Worm (Caenorhabditis elegans) whole organism, L2 larva: ENCODE measurements around the gene slo-2.

Experiments used
- C34F6.9 ChIP-seq: fragments of 150-350 bp; optimal IDR thresholded peaks from 2 replicates; lab custom pipeline; 2014; ENCODE audit warnings: missing biosample characterization, missing genetic modification characterization
- F13H6.1 ChIP-seq: sonication (generic microtip); optimal IDR thresholded peaks from 2 replicates; lab custom pipeline; 2016; ENCODE audit warnings: missing genetic modification characterization, missing compliant biosample characterization
- R02D3.7 ChIP-seq: fragments of 150-350 bp; optimal IDR thresholded peaks from 2 replicates; lab custom pipeline; 2014; ENCODE audit warnings: missing biosample characterization, missing genetic modification characterization
- Y55F3AM.14 ChIP-seq: fragments of 200-800 bp; sonication (Bioruptor generic); optimal IDR thresholded peaks from 2 replicates; lab custom pipeline; 2018; ENCODE audit warnings: mild to moderate bottlenecking, missing genetic modification characterization, missing compliant biosample characterization
- blmp-1 ChIP-seq: sonication (generic microtip); optimal IDR thresholded peaks from 2 replicates; lab custom pipeline; 2017; ENCODE audit warnings: missing genetic modification characterization, mild to moderate bottlenecking, missing compliant biosample characterization, antibody characterized with exemption, moderate library complexity; ENCODE audit not compliant: insufficient read depth
- ceh-82 ChIP-seq: fragments of 150-350 bp; optimal IDR thresholded peaks from 2 replicates; lab custom pipeline; 2014; ENCODE audit warnings: missing biosample characterization, missing genetic modification characterization
- elt-3 ChIP-seq: sonication (generic microtip); optimal IDR thresholded peaks from 2 replicates; lab custom pipeline; 2017; ENCODE audit warnings: missing biosample characterization, missing genetic modification characterization
- fos-1 ChIP-seq: fragments of 150-350 bp; optimal IDR thresholded peaks from 2 replicates; lab custom pipeline; 2014; ENCODE audit warnings: missing biosample characterization, missing genetic modification characterization
- lin-39 ChIP-seq: fragments of 150-350 bp; optimal IDR thresholded peaks from 2 replicates; lab custom pipeline; 2014; ENCODE audit warnings: missing biosample characterization, missing genetic modification reagents, missing genetic modification characterization
- mab-5 ChIP-seq: fragments of 150-350 bp; optimal IDR thresholded peaks from 2 replicates; lab custom pipeline; 2014; ENCODE audit warnings: missing biosample characterization, missing genetic modification characterization
- mdl-1 ChIP-seq, 2 experiments: fragments of 150-350 bp in 1 of 2; sonication (generic microtip) in 1 of 2; optimal IDR thresholded peaks; 2 replicates each; lab custom pipeline; 2017; ENCODE audit warnings: missing biosample characterization in 2 of 2, missing genetic modification characterization in 2 of 2
- nhr-11 ChIP-seq: fragments of 150-350 bp; optimal IDR thresholded peaks from 2 replicates; lab custom pipeline; 2014; ENCODE audit warnings: missing biosample characterization, missing genetic modification characterization
- nhr-12 ChIP-seq: fragments of 150-350 bp; optimal IDR thresholded peaks from 2 replicates; lab custom pipeline; 2014; ENCODE audit warnings: missing biosample characterization, missing genetic modification characterization
- nhr-129 ChIP-seq: fragments of 150-350 bp; optimal IDR thresholded peaks from 2 replicates; lab custom pipeline; 2014; ENCODE audit warnings: missing biosample characterization, missing genetic modification characterization
- nhr-21 ChIP-seq: fragments of 150-350 bp; optimal IDR thresholded peaks from 2 replicates; lab custom pipeline; 2014; ENCODE audit warnings: missing biosample characterization, missing genetic modification characterization
- nhr-23 ChIP-seq: fragments of 150-350 bp; optimal IDR thresholded peaks from 2 replicates; lab custom pipeline; 2014; ENCODE audit warnings: missing biosample characterization, missing genetic modification reagents, missing genetic modification characterization
- skn-1 ChIP-seq: sonication (generic microtip); optimal IDR thresholded peaks from 2 replicates; lab custom pipeline; 2017; ENCODE audit warnings: missing biosample characterization, missing genetic modification characterization
- sma-9 ChIP-seq, 2 experiments: fragments of 150-350 bp in 1 of 2; sonication (generic microtip) in 1 of 2; optimal IDR thresholded peaks; 2 replicates each; lab custom pipeline; 2014 to 2016; ENCODE audit warnings: missing genetic modification characterization in 2 of 2, mild to moderate bottlenecking in 1 of 2, missing biosample characterization in 1 of 2, missing compliant biosample characterization in 1 of 2, missing genetic modification reagents in 1 of 2, moderate library complexity in 1 of 2
- unc-62 ChIP-seq: fragments of 150-350 bp; optimal IDR thresholded peaks from 2 replicates; lab custom pipeline; 2014; ENCODE audit warnings: missing biosample characterization, missing genetic modification reagents, missing genetic modification characterization
- zag-1 ChIP-seq: fragments of 150-350 bp; optimal IDR thresholded peaks from 2 replicates; lab custom pipeline; 2014; ENCODE audit warnings: missing biosample characterization, missing genetic modification characterization

The slo-2 gene

ce11 chrX:11351288-11351687 lies 54.4 kb downstream of the slo-2 start:
- TF ChIP-seq fos-1 (tag; lab: Kevin White, UChicago) (peak; percentile 50), zag-1 (tag; lab: Kevin White, UChicago) (no peak), nhr-23 (no peak)

DNA sequence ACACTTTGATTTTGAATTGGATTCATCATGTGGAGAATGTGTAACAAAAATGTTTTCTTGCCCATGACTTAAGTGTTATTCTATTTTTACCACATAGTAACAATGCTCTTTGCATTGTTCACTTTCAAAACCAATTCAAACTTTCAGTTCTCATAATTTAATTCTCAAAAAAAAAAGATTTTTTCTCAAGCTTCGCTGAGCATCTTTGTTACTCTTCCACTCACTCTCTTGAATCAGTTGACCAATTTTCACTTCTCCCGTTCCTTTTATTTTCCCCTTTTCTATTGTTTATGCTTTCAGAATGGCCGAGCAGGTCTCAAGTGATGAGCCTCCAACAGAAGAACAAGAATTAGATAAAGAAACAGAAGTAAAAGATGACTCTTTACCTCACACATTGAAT lies 59.6 kb downstream of the slo-2 start, which contains the start of gene oct-2:
TSS of gene oct-2 (plus strand) at position 301 of the 400 bp plus-strand sequence.
- TF ChIP-seq nhr-11 (tag; lab: Kevin White, UChicago) (no peak), lin-39 (tag; lab: Kevin White, UChicago) (no peak), Y55F3AM.14 (no peak), elt-3 (tag; lab: Kevin White, UChicago) (no peak), C34F6.9 (tag; lab: Kevin White, UChicago) (no peak), blmp-1 (no peak)
- TF ChIP-seq, all 48 proteins: peak for 0

DNA sequence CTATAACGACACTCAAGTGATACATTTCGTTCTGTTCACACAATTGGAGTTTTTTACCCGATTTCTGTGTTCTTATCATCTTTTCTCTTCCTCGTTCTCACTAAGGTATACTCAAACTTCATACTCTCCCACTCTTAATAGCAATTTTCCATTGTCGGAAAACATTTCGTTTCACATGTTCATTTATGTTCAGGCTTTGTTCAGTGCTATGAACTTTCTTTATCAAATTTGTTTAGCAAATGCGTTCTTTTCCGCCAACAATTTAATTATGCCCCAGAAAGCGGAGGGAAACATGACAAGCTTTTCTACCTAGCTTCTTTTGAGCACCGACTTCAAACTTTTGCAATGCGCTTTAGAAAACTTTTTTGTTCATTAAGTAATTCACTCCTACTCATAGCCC lies 60.3 kb downstream of the slo-2 start:
- TF ChIP-seq nhr-21 (tag; lab: Kevin White, UChicago) (no peak), elt-3 (tag; lab: Kevin White, UChicago) (no peak), ceh-82 (tag; lab: Kevin White, UChicago) (no peak), nhr-12 (no peak), sma-9 (GFP tag; optimal IDR thresholded peaks at IDR 0.05; lab: Kevin White, UChicago) (peak; percentile 9), sma-9 (tag; optimal IDR thresholded peaks at IDR 0.05; lab: Kevin White, UChicago) (no peak), unc-62 (GFP tag; lab: Kevin White, UChicago) (no peak)

- peak; percentile 27 for TF ChIP-seq fos-1 (tag; lab: Kevin White, UChicago)
- TF ChIP-seq nhr-129 (tag; lab: Kevin White, UChicago) = peak; percentile 52
- TF ChIP-seq mab-5 (tag; lab: Kevin White, UChicago) = no peak
- no peak for TF ChIP-seq Y55F3AM.14
- no peak for TF ChIP-seq R02D3.7 (tag; lab: Kevin White, UChicago)
- no peak for TF ChIP-seq mdl-1 (tag; optimal IDR thresholded peaks at IDR 0.05; lab: Kevin White, UChicago)
- TF ChIP-seq F13H6.1 (tag; lab: Kevin White, UChicago) = peak; percentile 8
- TF ChIP-seq skn-1 (tag; lab: Kevin White, UChicago) = no peak
- no peak for TF ChIP-seq sma-9 (GFP tag; optimal IDR thresholded peaks at IDR 0.05; lab: Kevin White, UChicago)
- TF ChIP-seq sma-9 (tag; optimal IDR thresholded peaks at IDR 0.05; lab: Kevin White, UChicago) = no peak
Measured at ce11 chrX:11344899-11345298, 60.8 kb downstream of the slo-2 start.
